Worm (Caenorhabditis elegans): ENCODE data around the gene F21D9.2.

Gene F21D9.2

ce11 chrV:19251844-19252243 lies 10.4 kb downstream of the F21D9.2 start, which contains the start of gene F21D9.11:
Gene F21D9.11, plus strand, starts transcription at chrV:19252144.
- no peak for TF ChIP-seq hmbx-1 (tag; optimal IDR thresholded peaks at IDR 0.05)
- TF ChIP-seq F13C5.2 (tag; optimal IDR thresholded peaks at IDR 0.05), result no peak
- no peak for TF ChIP-seq aly-1 (tag; optimal IDR thresholded peaks at IDR 0.05)
- TF ChIP-seq pes-1 (GFP tag; IDR thresholded peaks at IDR 0.05), result no peak
- no peak for TF ChIP-seq tbx-11 (GFP tag; IDR thresholded peaks at IDR 0.05)
- TF ChIP-seq ceh-36 (tag; optimal IDR thresholded peaks at IDR 0.05), result no peak
- no peak for TF ChIP-seq ets-7 (tag; optimal IDR thresholded peaks at IDR 0.05)
- TF ChIP-seq tra-4 (tag; optimal IDR thresholded peaks at IDR 0.05), result no peak
- TF ChIP-seq ama-1 (optimal IDR thresholded peaks at IDR 0.05), result no peak
- TF ChIP-seq flt-1 (GFP tag; IDR thresholded peaks at IDR 0.05), result no peak
- TF ChIP-seq ceh-13 (GFP tag; optimal IDR thresholded peaks at IDR 0.05), result no peak
- TF ChIP-seq sea-1 (GFP tag; conservative IDR thresholded peaks at IDR 0.05), result no peak
- no peak for TF ChIP-seq hmg-4 (GFP tag; optimal IDR thresholded peaks at IDR 0.05)
- TF ChIP-seq scrt-1 (GFP tag; IDR thresholded peaks at IDR 0.05), result no peak
- TF ChIP-seq hnd-1 (tag; optimal IDR thresholded peaks at IDR 0.05), result no peak
- no peak for TF ChIP-seq tbx-37 (GFP tag; conservative IDR thresholded peaks at IDR 0.05)
- no peak for TF ChIP-seq B0310.2 (tag; optimal IDR thresholded peaks at IDR 0.05)

- TF ChIP-seq sea-1 (GFP tag; conservative IDR thresholded peaks at IDR 0.05) (no peak), F13C5.2 (tag; optimal IDR thresholded peaks at IDR 0.05) (no peak), ets-7 (tag; optimal IDR thresholded peaks at IDR 0.05) (no peak), ceh-13 (GFP tag; optimal IDR thresholded peaks at IDR 0.05) (no peak), flt-1 (GFP tag; IDR thresholded peaks at IDR 0.05) (no peak), tbx-11 (GFP tag; IDR thresholded peaks at IDR 0.05) (no peak), pes-1 (GFP tag; IDR thresholded peaks at IDR 0.05) (no peak), hnd-1 (tag; optimal IDR thresholded peaks at IDR 0.05) (no peak), hmbx-1 (tag; optimal IDR thresholded peaks at IDR 0.05) (no peak), tra-4 (tag; optimal IDR thresholded peaks at IDR 0.05) (no peak), ceh-36 (tag; optimal IDR thresholded peaks at IDR 0.05) (no peak), scrt-1 (GFP tag; IDR thresholded peaks at IDR 0.05) (no peak), ama-1 (optimal IDR thresholded peaks at IDR 0.05) (no peak), tbx-37 (GFP tag; conservative IDR thresholded peaks at IDR 0.05) (no peak), B0310.2 (tag; optimal IDR thresholded peaks at IDR 0.05) (no peak), aly-1 (tag; optimal IDR thresholded peaks at IDR 0.05) (no peak)
Observed at ce11 chrV:19250983-19251382, 11.3 kb downstream of the F21D9.2 start, which contains the start of gene str-81. Gene str-81, minus strand, starts transcription at chrV:19251083.

ce11 chrV:19240129-19240528 lies 22.1 kb downstream of the F21D9.2 start, which contains the start of the genes fbxb-115 and fbxb-1:
Gene fbxb-115, minus strand, starts transcription at chrV:19240229.
Gene fbxb-1, plus strand, starts transcription at chrV:19240354.
- TF ChIP-seq sea-1 (GFP tag; conservative IDR thresholded peaks at IDR 0.05) (no peak), hnd-1 (tag; optimal IDR thresholded peaks at IDR 0.05) (no peak), tra-4 (tag; optimal IDR thresholded peaks at IDR 0.05) (no peak), ceh-36 (tag; optimal IDR thresholded peaks at IDR 0.05) (no peak), ama-1 (optimal IDR thresholded peaks at IDR 0.05) (no peak), F13C5.2 (tag; optimal IDR thresholded peaks at IDR 0.05) (no peak), aly-1 (tag; optimal IDR thresholded peaks at IDR 0.05) (no peak), tbx-11 (GFP tag; IDR thresholded peaks at IDR 0.05) (no peak), hmbx-1 (tag; optimal IDR thresholded peaks at IDR 0.05) (no peak), ets-7 (tag; optimal IDR thresholded peaks at IDR 0.05) (no peak), hmg-4 (GFP tag; optimal IDR thresholded peaks at IDR 0.05) (no peak), pes-1 (GFP tag; IDR thresholded peaks at IDR 0.05) (no peak), B0310.2 (tag; optimal IDR thresholded peaks at IDR 0.05) (no peak), flt-1 (GFP tag; IDR thresholded peaks at IDR 0.05) (no peak), tbx-37 (GFP tag; conservative IDR thresholded peaks at IDR 0.05) (no peak), scrt-1 (GFP tag; IDR thresholded peaks at IDR 0.05) (no peak), ceh-13 (GFP tag; optimal IDR thresholded peaks at IDR 0.05) (no peak)

- TF ChIP-seq ceh-36 (tag; optimal IDR thresholded peaks at IDR 0.05) (peak; percentile 8), pes-1 (GFP tag; IDR thresholded peaks at IDR 0.05) (no peak)
Observed at ce11 chrV:19237204-19237603, 25.0 kb downstream of the F21D9.2 start, which contains the start of gene fbxb-2. Gene fbxb-2, minus strand, starts transcription at chrV:19237304.

ce11 chrV:19233469-19233868 lies 28.8 kb downstream of the F21D9.2 start, which contains the start of gene fbxb-116:
Gene fbxb-116, plus strand, starts transcription at chrV:19233769.
- no peak for TF ChIP-seq hmg-4 (GFP tag; optimal IDR thresholded peaks at IDR 0.05)
- TF ChIP-seq ets-7 (tag; optimal IDR thresholded peaks at IDR 0.05), result no peak
- no peak for TF ChIP-seq ama-1 (optimal IDR thresholded peaks at IDR 0.05)
- TF ChIP-seq pes-1 (GFP tag; IDR thresholded peaks at IDR 0.05), result no peak

ce11 chrV:19231167-19231566 lies 31.1 kb downstream of the F21D9.2 start:
- TF ChIP-seq hmg-4 (GFP tag; optimal IDR thresholded peaks at IDR 0.05), result no peak
- TF ChIP-seq tbx-11 (GFP tag; IDR thresholded peaks at IDR 0.05), result no peak
- no peak for TF ChIP-seq aly-1 (tag; optimal IDR thresholded peaks at IDR 0.05)
- no peak for TF ChIP-seq scrt-1 (GFP tag; IDR thresholded peaks at IDR 0.05)
- TF ChIP-seq F13C5.2 (tag; optimal IDR thresholded peaks at IDR 0.05), result no peak
- no peak for TF ChIP-seq pes-1 (GFP tag; IDR thresholded peaks at IDR 0.05)
- peak; percentile 95 for TF ChIP-seq ceh-36 (tag; optimal IDR thresholded peaks at IDR 0.05)

ce11 chrV:19230413-19230812 lies 31.8 kb downstream of the F21D9.2 start, which contains the start of gene sqst-3:
Gene sqst-3, plus strand, starts transcription at chrV:19230782.
- TF ChIP-seq tra-4 (tag; optimal IDR thresholded peaks at IDR 0.05) (no peak), F13C5.2 (tag; optimal IDR thresholded peaks at IDR 0.05) (no peak), ceh-13 (GFP tag; optimal IDR thresholded peaks at IDR 0.05) (no peak), B0310.2 (tag; optimal IDR thresholded peaks at IDR 0.05) (no peak), flt-1 (GFP tag; IDR thresholded peaks at IDR 0.05) (no peak), aly-1 (tag; optimal IDR thresholded peaks at IDR 0.05) (no peak), pes-1 (GFP tag; IDR thresholded peaks at IDR 0.05) (no peak), scrt-1 (GFP tag; IDR thresholded peaks at IDR 0.05) (no peak), ets-7 (tag; optimal IDR thresholded peaks at IDR 0.05) (no peak), ama-1 (optimal IDR thresholded peaks at IDR 0.05) (no peak), ceh-36 (tag; optimal IDR thresholded peaks at IDR 0.05) (no peak), hmg-4 (GFP tag; optimal IDR thresholded peaks at IDR 0.05) (no peak)

ce11 chrV:19228958-19229357 lies 33.3 kb downstream of the F21D9.2 start:
- peak; percentile 20 for TF ChIP-seq ceh-36 (tag; optimal IDR thresholded peaks at IDR 0.05)

Measured in whole organism, early embryonic.